Fruit fly (Drosophila melanogaster) S2 (cell line): ENCODE measurements around the gene Cpr76Bc.

Source experiments
- CG8478 ChIP-seq: fragments of >200 bp; optimal IDR thresholded peaks from 2 replicates; lab custom pipeline; 2018
- CTCF ChIP-seq, 2 experiments: fragments of >200 bp; optimal IDR thresholded peaks; 2 replicates each; lab custom pipeline; 2018

- no peak for TF ChIP-seq CTCF (optimal IDR thresholded peaks at IDR 0.05; lab: Kevin White, UChicago)
- TF ChIP-seq CG8478 (lab: Kevin White, UChicago), result no peak
These were observed 1.4 kb upstream of the Cpr76Bc start, which contains the start of gene Cpr76Bb for dm6 chr3L:19519349-19519748.
